Worm (Caenorhabditis elegans): Measurements from ENCODE around the gene C11E4.8.

C11E4.8 gene

ce11 chrX:9603180-9603579 lies 17.1 kb upstream of the C11E4.8 start:
- no peak for TF ChIP-seq dpl-1 (GFP tag; optimal IDR thresholded peaks at IDR 0.05)
- no peak for TF ChIP-seq nhr-76 (tag; optimal IDR thresholded peaks at IDR 0.05)
- no peak for TF ChIP-seq ztf-4 (tag; optimal IDR thresholded peaks at IDR 0.05)
- no peak for TF ChIP-seq lin-14 (GFP tag; optimal IDR thresholded peaks at IDR 0.05)
- no peak for TF ChIP-seq grh-1 (GFP tag; IDR thresholded peaks at IDR 0.05)
- no peak for TF ChIP-seq pax-3 (tag; optimal IDR thresholded peaks at IDR 0.05)
- TF ChIP-seq skn-1 (tag; optimal IDR thresholded peaks at IDR 0.05), result no peak
- TF ChIP-seq xbp-1 (tag; optimal IDR thresholded peaks at IDR 0.05), result no peak
- no peak for TF ChIP-seq fkh-8 (tag; optimal IDR thresholded peaks at IDR 0.05)
- no peak for TF ChIP-seq nhr-90 (tag; optimal IDR thresholded peaks at IDR 0.05; ENCODE audit: poor library complexity)
- TF ChIP-seq snpc-4 (tag; optimal IDR thresholded peaks at IDR 0.05), result no peak
- no peak for TF ChIP-seq egl-27 (tag; optimal IDR thresholded peaks at IDR 0.05)
- TF ChIP-seq ztf-11 (tag; optimal IDR thresholded peaks at IDR 0.05), result no peak
- TF ChIP-seq nhr-77 (tag; optimal IDR thresholded peaks at IDR 0.05), result no peak
- TF ChIP-seq C16A3.4 (tag; optimal IDR thresholded peaks at IDR 0.05), result no peak
- TF ChIP-seq ets-5 (GFP tag; IDR thresholded peaks at IDR 0.05), result no peak
- no peak for TF ChIP-seq swsn-7 (tag; optimal IDR thresholded peaks at IDR 0.05)
- no peak for TF ChIP-seq snu-23 (GFP tag; optimal IDR thresholded peaks at IDR 0.05)

- TF ChIP-seq blmp-1 (tag; optimal IDR thresholded peaks at IDR 0.05) (peak; percentile 96), lin-14 (GFP tag; optimal IDR thresholded peaks at IDR 0.05) (peak; percentile 70), rnt-1 (tag; optimal IDR thresholded peaks at IDR 0.05) (peak; percentile 24), nhr-20 (tag; optimal IDR thresholded peaks at IDR 0.05) (peak; percentile 4), egl-13 (tag; optimal IDR thresholded peaks at IDR 0.05) (no peak), elt-3 (tag; optimal IDR thresholded peaks at IDR 0.05) (peak in 4 of 6 experiments; percentile 22 to 79 (median 53)), unc-62 (GFP tag; optimal IDR thresholded peaks at IDR 0.05) (no peak)
Measured at ce11 chrX:9608127-9608526, 12.1 kb upstream of the C11E4.8 start.

- TF ChIP-seq unc-86 (tag; optimal IDR thresholded peaks at IDR 0.05), result no peak
- TF ChIP-seq fos-1 (tag; optimal IDR thresholded peaks at IDR 0.05), result no peak
- TF ChIP-seq fkh-10 (GFP tag; optimal IDR thresholded peaks at IDR 0.05), result peak; percentile 41
- peak; percentile 57 for TF ChIP-seq lin-14 (GFP tag; optimal IDR thresholded peaks at IDR 0.05)
Measured at ce11 chrX:9610040-9610613, 10.1 kb upstream of the C11E4.8 start, which contains the start of gene C11E4.6. Gene C11E4.6 (plus strand): TSS chrX:9610563.

- TF ChIP-seq hpl-2 (GFP tag; optimal IDR thresholded peaks at IDR 0.05) (no peak), nhr-71 (tag; optimal IDR thresholded peaks at IDR 0.05) (no peak), nhr-12 (tag; optimal IDR thresholded peaks at IDR 0.05) (no peak), ama-1 (optimal IDR thresholded peaks at IDR 0.05) (no peak), unc-98 (GFP tag; IDR thresholded peaks at IDR 0.05) (no peak), swsn-7 (tag; optimal IDR thresholded peaks at IDR 0.05) (no peak), skn-1 (tag; optimal IDR thresholded peaks at IDR 0.05) (no peak), nhr-47 (tag; optimal IDR thresholded peaks at IDR 0.05) (no peak), mep-1 (tag; optimal IDR thresholded peaks at IDR 0.05) (no peak), alr-1 (tag; optimal IDR thresholded peaks at IDR 0.05; ENCODE audit: borderline replicate concordance) (no peak), ets-5 (GFP tag; IDR thresholded peaks at IDR 0.05) (no peak), blmp-1 (tag; optimal IDR thresholded peaks at IDR 0.05) (no peak), hlh-17 (GFP tag; optimal IDR thresholded peaks at IDR 0.05; ENCODE audit: borderline replicate concordance) (no peak)
Measured at ce11 chrX:9616919-9617318, 3.3 kb upstream of the C11E4.8 start, which contains the start of gene C11E4.7. Gene C11E4.7 (plus strand): TSS chrX:9617219.
